Fruit fly (Drosophila melanogaster) whole organism, embryonic: Measurements from ENCODE around the gene CG31549.
A peak's percentile ranks its signal among the peaks of the same experiment; 100 is the strongest.

Experiments
- Atf6 ChIP-seq: fragments of 200-800 bp; sonication (Bioruptor generic); IDR thresholded peaks from 2 replicates; pipeline ENCODE4 v1.3.6; 2022; ENCODE audit warnings: missing biosample characterization, missing genetic modification characterization
- CG10209 ChIP-seq: fragments of 200-800 bp; sonication (Bioruptor generic); optimal IDR thresholded peaks from 3 replicates; lab custom pipeline; 2017; ENCODE audit warnings: missing biosample characterization, mild to moderate bottlenecking, missing genetic modification characterization, missing genetic modification reagents
- CG10366 ChIP-seq: fragments of 200-800 bp; sonication (Bioruptor generic); IDR thresholded peaks from 2 replicates; pipeline ENCODE4 v1.3.6; 2022; ENCODE audit warnings: missing biosample characterization, missing genetic modification characterization
- CG11504 ChIP-seq: fragments of 200-800 bp; sonication (Bioruptor generic); optimal IDR thresholded peaks from 3 replicates; lab custom pipeline; 2019; ENCODE audit warnings: missing biosample characterization, mild to moderate bottlenecking, missing genetic modification characterization, moderate library complexity
- CG1233 ChIP-seq: fragments of 200-800 bp; sonication (Bioruptor generic); optimal IDR thresholded peaks from 4 replicates; lab custom pipeline; 2018; ENCODE audit warnings: missing biosample characterization, mild to moderate bottlenecking, missing genetic modification characterization
- CG12769 ChIP-seq: fragments of 200-800 bp; sonication (Bioruptor generic); optimal IDR thresholded peaks from 2 replicates; lab custom pipeline; 2019; ENCODE audit warnings: missing biosample characterization, mild to moderate bottlenecking, missing genetic modification characterization, moderate library complexity
- CG14965 ChIP-seq: fragments of 200-800 bp; sonication (Bioruptor generic); optimal IDR thresholded peaks from 2 replicates; lab custom pipeline; 2016; ENCODE audit warnings: missing biosample characterization, missing genetic modification characterization, borderline replicate concordance
- CG16815 ChIP-seq: fragments of 200-800 bp; sonication (Bioruptor generic); optimal IDR thresholded peaks from 3 replicates; lab custom pipeline; 2017; ENCODE audit warnings: missing biosample characterization, mild to moderate bottlenecking, missing genetic modification characterization
- CG17361 ChIP-seq: fragments of 200-800 bp; sonication (Bioruptor generic); IDR thresholded peaks from 3 replicates; pipeline ENCODE4 v1.3.6; 2022; ENCODE audit warnings: missing biosample characterization, missing genetic modification characterization
- CG17385 ChIP-seq: fragments of 200-800 bp; sonication (Bioruptor generic); optimal IDR thresholded peaks from 3 replicates; lab custom pipeline; 2018; ENCODE audit warnings: missing biosample characterization, mild to moderate bottlenecking, missing genetic modification characterization
- CG18011 ChIP-seq: fragments of 200-800 bp; sonication (Bioruptor generic); optimal IDR thresholded peaks from 2 replicates; lab custom pipeline; 2017; ENCODE audit warnings: missing biosample characterization, missing genetic modification characterization, mild to moderate bottlenecking, moderate library complexity, missing genotype
- CG2129 ChIP-seq: fragments of 200-800 bp; sonication (Bioruptor generic); IDR thresholded peaks from 2 replicates; pipeline ENCODE4 v1.3.6; 2022; ENCODE audit warnings: missing biosample characterization, missing genetic modification characterization; ENCODE audit not compliant: partially characterized antibody
- CG32767 ChIP-seq: fragments of 200-800 bp; sonication (Bioruptor generic); IDR thresholded peaks from 2 replicates; pipeline ENCODE4 v1.3.6; 2022; ENCODE audit warnings: missing biosample characterization, missing genetic modification characterization
- CG4282 ChIP-seq: fragments of 200-800 bp; sonication (Bioruptor generic); optimal IDR thresholded peaks from 2 replicates; lab custom pipeline; 2016; ENCODE audit warnings: missing biosample characterization, missing genetic modification characterization
- CG4707 ChIP-seq: fragments of 200-800 bp; sonication (Bioruptor generic); optimal IDR thresholded peaks from 2 replicates; lab custom pipeline; 2018; ENCODE audit warnings: missing biosample characterization, mild to moderate bottlenecking, missing genetic modification characterization, moderate library complexity
- CG4854 ChIP-seq: fragments of 200-800 bp; sonication (Bioruptor generic); optimal IDR thresholded peaks from 2 replicates; lab custom pipeline; 2016; ENCODE audit warnings: missing biosample characterization, missing genetic modification characterization, inconsistent platforms
- CG5180 ChIP-seq: fragments of 200-800 bp; sonication (Bioruptor generic); optimal IDR thresholded peaks from 3 replicates; lab custom pipeline; 2017; ENCODE audit warnings: missing biosample characterization, missing genetic modification characterization, mild to moderate bottlenecking, moderate library complexity, missing genetic modification reagents
- CG7372 ChIP-seq: fragments of 200-800 bp; sonication (Bioruptor generic); IDR thresholded peaks from 2 replicates; pipeline ENCODE4 v1.3.6; 2022; ENCODE audit warnings: missing biosample characterization, missing genetic modification characterization
- CG7963 ChIP-seq: fragments of 200-800 bp; sonication (Bioruptor generic); IDR thresholded peaks from 3 replicates; pipeline ENCODE4 v1.3.6; 2022; ENCODE audit warnings: missing biosample characterization, missing genetic modification characterization; ENCODE audit not compliant: partially characterized antibody
- CG9932 ChIP-seq: fragments of 200-800 bp; sonication (Bioruptor generic); IDR thresholded peaks from 2 replicates; pipeline ENCODE4 v1.3.6; 2022; ENCODE audit warnings: missing biosample characterization, missing genetic modification characterization
- CTCF ChIP-seq: fragments of 200-800 bp; sonication (Bioruptor generic); optimal IDR thresholded peaks from 2 replicates; lab custom pipeline; 2017; ENCODE audit warnings: missing biosample characterization, mild to moderate bottlenecking, missing genetic modification characterization, moderate library complexity
- Camta ChIP-seq: fragments of 200-800 bp; sonication (Bioruptor generic); optimal IDR thresholded peaks from 2 replicates; lab custom pipeline; 2016; ENCODE audit warnings: missing biosample characterization, missing genetic modification characterization
- CoRest ChIP-seq: fragments of 200-800 bp; sonication (Bioruptor generic); optimal IDR thresholded peaks from 3 replicates; lab custom pipeline; 2018; ENCODE audit warnings: missing biosample characterization, mild to moderate bottlenecking, missing genetic modification characterization, moderate library complexity
- D19B ChIP-seq: fragments of 200-800 bp; sonication (Bioruptor generic); optimal IDR thresholded peaks from 2 replicates; lab custom pipeline; 2017; ENCODE audit warnings: missing biosample characterization, mild to moderate bottlenecking, missing genetic modification characterization
- Deaf1 ChIP-seq: fragments of 200-800 bp; optimal IDR thresholded peaks from 3 replicates; lab custom pipeline; 2019; ENCODE audit warnings: missing biosample characterization, mild to moderate bottlenecking, missing genetic modification characterization, moderate library complexity
- Dek ChIP-seq: fragments of 200-800 bp; sonication (Bioruptor generic); optimal IDR thresholded peaks from 3 replicates; lab custom pipeline; 2019; ENCODE audit warnings: missing biosample characterization, mild to moderate bottlenecking, missing genetic modification characterization, moderate library complexity
- E2f1 ChIP-seq: fragments of 200-800 bp; sonication (Bioruptor generic); IDR thresholded peaks from 2 replicates; pipeline ENCODE4 v1.3.6; 2022; ENCODE audit warnings: missing biosample characterization, missing genetic modification characterization
- Hr39 ChIP-seq: fragments of >200 bp; optimal IDR thresholded peaks from 2 replicates; lab custom pipeline; 2017
- Jarid2 ChIP-seq: fragments of 200-800 bp; sonication (Bioruptor generic); optimal IDR thresholded peaks from 3 replicates; lab custom pipeline; 2017; ENCODE audit warnings: mild to moderate bottlenecking, missing biosample characterization, missing genetic modification reagents, missing genetic modification characterization
- Med ChIP-seq: fragments of 200-800 bp; sonication (Bioruptor generic); peaks from one replicate; lab custom pipeline; 2016; ENCODE audit warnings: missing biosample characterization, missing genetic modification characterization, mild to moderate bottlenecking, inconsistent platforms, moderate library complexity
- Neu2 ChIP-seq: fragments of 200-800 bp; sonication (Bioruptor generic); optimal IDR thresholded peaks from 3 replicates; lab custom pipeline; 2016; ENCODE audit warnings: missing biosample characterization, missing genetic modification characterization, borderline replicate concordance
- Pdp1 ChIP-seq, 2 experiments: fragments of 200-800 bp; sonication (Bioruptor generic); optimal IDR thresholded peaks; 3 replicates each; lab custom pipeline; 2016; ENCODE audit warnings: missing biosample characterization in 2 of 2, missing genetic modification characterization in 2 of 2, mild to moderate bottlenecking in 1 of 2, moderate library complexity in 1 of 2
- Scr ChIP-seq: fragments of 200-800 bp; sonication (Bioruptor generic); IDR thresholded peaks from 2 replicates; pipeline ENCODE4 v1.3.6; 2022; ENCODE audit warnings: missing biosample characterization, missing genetic modification characterization; ENCODE audit not compliant: partially characterized antibody
- cg ChIP-seq: fragments of 200-800 bp; sonication (Bioruptor generic); optimal IDR thresholded peaks from 3 replicates; lab custom pipeline; 2019; ENCODE audit warnings: missing biosample characterization, mild to moderate bottlenecking, missing genetic modification characterization, moderate library complexity
- fu2 ChIP-seq: fragments of 200-800 bp; sonication (Bioruptor generic); optimal IDR thresholded peaks from 2 replicates; lab custom pipeline; 2016; ENCODE audit warnings: missing biosample characterization, missing genetic modification characterization
- gcm2 ChIP-seq: fragments of 200-800 bp; sonication (Bioruptor generic); optimal IDR thresholded peaks from 2 replicates; lab custom pipeline; 2016; ENCODE audit warnings: missing biosample characterization, missing genetic modification characterization
- her ChIP-seq: fragments of 200-800 bp; sonication (Bioruptor generic); optimal IDR thresholded peaks from 2 replicates; lab custom pipeline; 2016; ENCODE audit warnings: missing biosample characterization, missing genetic modification characterization
- ind ChIP-seq: fragments of 200-800 bp; sonication (Bioruptor generic); optimal IDR thresholded peaks from 3 replicates; lab custom pipeline; 2016; ENCODE audit warnings: missing biosample characterization, missing genetic modification characterization
- jing ChIP-seq: fragments of 200-800 bp; sonication (Bioruptor generic); optimal IDR thresholded peaks from 2 replicates; lab custom pipeline; 2018; ENCODE audit warnings: missing biosample characterization, mild to moderate bottlenecking, missing genetic modification characterization
- pan ChIP-seq, 4 experiments: fragments of >200 bp in 3 of 4; fragments of 200-800 bp in 1 of 4; sonication (Bioruptor generic) in 1 of 4; optimal IDR thresholded peaks in 3 of 4; IDR thresholded peaks in 1 of 4; 2 replicates each; pipeline versions ENCODE4 v1.3.6 to Lab custom; 2017 to 2022; ENCODE audit warnings: missing biosample characterization in 2 of 4, missing genetic modification characterization in 2 of 4, mixed read lengths in 1 of 4
- pho ChIP-seq: fragments of 200-800 bp; sonication (Bioruptor generic); optimal IDR thresholded peaks from 2 replicates; lab custom pipeline; 2016; ENCODE audit warnings: missing biosample characterization, missing genetic modification characterization
- pum ChIP-seq: fragments of 200-800 bp; sonication (Bioruptor generic); optimal IDR thresholded peaks from 2 replicates; lab custom pipeline; 2016; ENCODE audit warnings: missing biosample characterization, missing genetic modification characterization
- sens ChIP-seq: fragments of 200-800 bp; sonication (Bioruptor generic); peaks from one replicate; lab custom pipeline; 2016; ENCODE audit warnings: missing biosample characterization, missing genetic modification characterization
- sens-2 ChIP-seq: fragments of 200-800 bp; sonication (Bioruptor generic); IDR thresholded peaks from 2 replicates; pipeline ENCODE4 v1.3.6; 2022; ENCODE audit warnings: missing biosample characterization, missing genetic modification characterization
- sim ChIP-seq: fragments of 200-800 bp; sonication (Bioruptor generic); IDR thresholded peaks from 2 replicates; pipeline ENCODE4 v1.3.6; 2022; ENCODE audit warnings: missing biosample characterization, missing genetic modification characterization
- toy ChIP-seq: fragments of 200-800 bp; sonication (Bioruptor generic); IDR thresholded peaks from 2 replicates; pipeline ENCODE4 v1.3.6; 2022; ENCODE audit warnings: missing biosample characterization, missing genetic modification characterization
- trem ChIP-seq: fragments of 200-800 bp; optimal IDR thresholded peaks from 3 replicates; lab custom pipeline; 2019; ENCODE audit warnings: missing biosample characterization, mild to moderate bottlenecking, missing genetic modification characterization, moderate library complexity
- zen ChIP-seq: fragments of 200-800 bp; sonication (Bioruptor generic); optimal IDR thresholded peaks from 3 replicates; lab custom pipeline; 2018; ENCODE audit warnings: missing biosample characterization, mild to moderate bottlenecking, missing genetic modification characterization, moderate library complexity
- zfh2 ChIP-seq: fragments of 200-800 bp; sonication (Bioruptor generic); optimal IDR thresholded peaks from 2 replicates; lab custom pipeline; 2016; ENCODE audit warnings: missing biosample characterization, missing genetic modification characterization

CG31549 gene

dm6 chr3R:5624115-5624878, 7.7 kb upstream of the CG31549 start, which contains the start of the genes Dph4, Spec2 and RpL13A (continued):
- TF ChIP-seq ind (GFP tag; lab: Kevin White, UChicago), result peak; percentile 75
- peak; percentile 87 for TF ChIP-seq CG18011 (GFP tag; lab: Kevin White, UChicago)
- TF ChIP-seq CG9932, result no peak
- TF ChIP-seq zfh2 (GFP tag; lab: Kevin White, UChicago), result peak; percentile 77
- peak; percentile 69 for TF ChIP-seq Deaf1
- no peak for TF ChIP-seq CG2129 (GFP tag; lab: Robert Waterston, UW)
- no peak for TF ChIP-seq cg (GFP tag; lab: Kevin White, UChicago)
- TF ChIP-seq Atf6 (GFP tag; lab: Robert Waterston, UW), result no peak
- TF ChIP-seq CG10209 (GFP tag; lab: Kevin White, UChicago), result peak; percentile 94
- peak; percentile 88 for TF ChIP-seq gcm2
- TF ChIP-seq her (GFP tag; lab: Kevin White, UChicago), result peak; percentile 93
- TF ChIP-seq sim, result no peak
- TF ChIP-seq CG16815 (GFP tag; lab: Kevin White, UChicago), result peak; percentile 71
- peak; percentile 81 to 91 for TF ChIP-seq Pdp1 (GFP tag; optimal IDR thresholded peaks at IDR 0.05; lab: Kevin White, UChicago)
- TF ChIP-seq CG7372 (GFP tag; lab: Robert Waterston, UW), result no peak
- TF ChIP-seq pum (GFP tag; lab: Kevin White, UChicago), result peak; percentile 69
- TF ChIP-seq CG10366 (GFP tag; lab: Robert Waterston, UW), result no peak
- peak; percentile 80 for TF ChIP-seq Jarid2
- peak; percentile 64 for TF ChIP-seq CTCF (GFP tag; lab: Kevin White, UChicago)
- no peak for TF ChIP-seq CG17361 (GFP tag; lab: Robert Waterston, UW)
- no peak for TF ChIP-seq sens-2 (GFP tag; lab: Robert Waterston, UW)
- TF ChIP-seq Hr39 (lab: Kevin White, UChicago), result no peak
- TF ChIP-seq Dek (tag; lab: Kevin White, UChicago), result peak; percentile 81
- TF ChIP-seq pan (optimal IDR thresholded peaks at IDR 0.05; lab: Kevin White, UChicago), result no peak
- no peak for TF ChIP-seq pan (GFP tag; optimal IDR thresholded peaks at IDR 0.05 in 1 of 2, IDR thresholded peaks at IDR 0.05 in 1 of 2)
- TF ChIP-seq CG7963 (GFP tag; lab: Robert Waterston, UW), result no peak
- peak; percentile 82 for TF ChIP-seq CoRest (tag; lab: Kevin White, UChicago)
- no peak for TF ChIP-seq toy (GFP tag; lab: Robert Waterston, UW)
- TF ChIP-seq CG1233 (GFP tag; lab: Kevin White, UChicago), result peak; percentile 96
- TF ChIP-seq sens (GFP tag; lab: Kevin White, UChicago), result peak; percentile 98
- peak; percentile 88 for TF ChIP-seq fu2
- TF ChIP-seq CG11504 (tag; lab: Kevin White, UChicago), result no peak
- TF ChIP-seq jing (GFP tag; lab: Kevin White, UChicago), result peak; percentile 72
- TF ChIP-seq trem, result peak; percentile 94
- TF ChIP-seq CG4707, result peak; percentile 93
- TF ChIP-seq CG4854 (GFP tag; lab: Kevin White, UChicago), result peak; percentile 89
- TF ChIP-seq pho (GFP tag; lab: Kevin White, UChicago), result peak; percentile 93
- peak; percentile 82 for TF ChIP-seq CG5180 (GFP tag; lab: Kevin White, UChicago)
- no peak for TF ChIP-seq E2f1 (GFP tag; lab: Robert Waterston, UW)
- peak; percentile 86 for TF ChIP-seq CG4282 (GFP tag; lab: Kevin White, UChicago)
- TF ChIP-seq zen (tag; lab: Kevin White, UChicago), result peak; percentile 85
- TF ChIP-seq CG12769 (tag; lab: Kevin White, UChicago), result peak; percentile 83
- peak; percentile 91 for TF ChIP-seq CG17385 (GFP tag; lab: Kevin White, UChicago)
- no peak for TF ChIP-seq Scr (GFP tag; lab: Robert Waterston, UW)
- peak; percentile 86 for TF ChIP-seq D19B (GFP tag; lab: Kevin White, UChicago)
- TF ChIP-seq Camta (GFP tag; lab: Kevin White, UChicago), result peak; percentile 94
- TF ChIP-seq Med (GFP tag; lab: Kevin White, UChicago), result peak; percentile 99
- TF ChIP-seq Neu2 (GFP tag; lab: Kevin White, UChicago), result peak; percentile 74
- TF ChIP-seq CG14965 (GFP tag; lab: Kevin White, UChicago), result peak; percentile 83
- TF ChIP-seq CG32767 (GFP tag; lab: Robert Waterston, UW), result no peak
